Fruit fly (Drosophila melanogaster): Measurements from ENCODE around the gene CG7523.

The CG7523 gene

dm6 chr3R:17682244-17682773 is 11.6 kb upstream of the CG7523 start, which contains the start of the genes alt and CG7655 (continued):
- TF ChIP-seq dati (GFP tag; IDR thresholded peaks at IDR 0.05) = no peak
- no peak for TF ChIP-seq ato (GFP tag; IDR thresholded peaks at IDR 0.05; ENCODE audit: partially characterized antibody)
- TF ChIP-seq CG11560 (tag; IDR thresholded peaks at IDR 0.05) = no peak
- no peak for TF ChIP-seq dmrt99B (tag; optimal IDR thresholded peaks at IDR 0.05)
- peak; percentile 15 for TF ChIP-seq gem (tag; optimal IDR thresholded peaks at IDR 0.05)
- TF ChIP-seq D19B (GFP tag; optimal IDR thresholded peaks at IDR 0.05) = no peak
- TF ChIP-seq E2f2 (GFP tag; IDR thresholded peaks at IDR 0.05) = no peak
- peak; percentile 10 for TF ChIP-seq CG12155 (GFP tag; optimal IDR thresholded peaks at IDR 0.05)
- TF ChIP-seq nom (GFP tag; optimal IDR thresholded peaks at IDR 0.05) = peak; percentile 46
- TF ChIP-seq al (GFP tag; IDR thresholded peaks at IDR 0.05) = no peak
- TF ChIP-seq CG6854 (GFP tag; optimal IDR thresholded peaks at IDR 0.05) = no peak
- no peak for TF ChIP-seq tio (GFP tag; optimal IDR thresholded peaks at IDR 0.05)
- TF ChIP-seq Oaz (GFP tag; IDR thresholded peaks at IDR 0.05) = no peak
- TF ChIP-seq ranshi (GFP tag; IDR thresholded peaks at IDR 0.05) = no peak
- TF ChIP-seq chn (GFP tag; optimal IDR thresholded peaks at IDR 0.05) = no peak
- TF ChIP-seq cas (GFP tag; IDR thresholded peaks at IDR 0.05) = no peak
- no peak for TF ChIP-seq CG12769 (tag; optimal IDR thresholded peaks at IDR 0.05)
- peak; percentile 85 for TF ChIP-seq cg (GFP tag; optimal IDR thresholded peaks at IDR 0.05)
- peak; percentile 31 for TF ChIP-seq Dad (GFP tag; optimal IDR thresholded peaks at IDR 0.05)
- no peak for TF ChIP-seq sisA (GFP tag; IDR thresholded peaks at IDR 0.05)
- TF ChIP-seq E2f1 (GFP tag; IDR thresholded peaks at IDR 0.05) = no peak
- TF ChIP-seq CG12219 (GFP tag; optimal IDR thresholded peaks at IDR 0.05) = no peak
- peak; percentile 27 for TF ChIP-seq caup (GFP tag; optimal IDR thresholded peaks at IDR 0.05; ENCODE audit: severe bottlenecking)
- TF ChIP-seq CG10267 (tag; optimal IDR thresholded peaks at IDR 0.05) = peak; percentile 62
- peak; percentile 6 for TF ChIP-seq dm (GFP tag; optimal IDR thresholded peaks at IDR 0.05)
- peak in 1 of 2 experiments; percentile 8 for TF ChIP-seq Eip74EF (GFP tag; optimal IDR thresholded peaks at IDR 0.05)
- TF ChIP-seq nau (GFP tag; optimal IDR thresholded peaks at IDR 0.05) = no peak
- peak; percentile 22 for TF ChIP-seq mam (GFP tag; optimal IDR thresholded peaks at IDR 0.05)
- no peak for TF ChIP-seq Adf1 (GFP tag; IDR thresholded peaks at IDR 0.05)
- peak; percentile 34 for TF ChIP-seq CoRest (tag; optimal IDR thresholded peaks at IDR 0.05)
- TF ChIP-seq Side (GFP tag; optimal IDR thresholded peaks at IDR 0.05) = peak; percentile 38
- TF ChIP-seq CG10565 (GFP tag; optimal IDR thresholded peaks at IDR 0.05) = no peak
- TF ChIP-seq ind (GFP tag; optimal IDR thresholded peaks at IDR 0.05) = no peak
- no peak for TF ChIP-seq CG8944 (GFP tag; optimal IDR thresholded peaks at IDR 0.05)
- no peak for TF ChIP-seq shn (GFP tag; optimal IDR thresholded peaks at IDR 0.05)
- no peak for TF ChIP-seq Spps (tag; optimal IDR thresholded peaks at IDR 0.05)
- TF ChIP-seq her (GFP tag; optimal IDR thresholded peaks at IDR 0.05) = peak; percentile 58
- TF ChIP-seq gcm2 (GFP tag; optimal IDR thresholded peaks at IDR 0.05) = no peak
- TF ChIP-seq CG15601 (tag; optimal IDR thresholded peaks at IDR 0.05) = peak; percentile 72
- peak in 1 of 3 experiments; percentile 62 for TF ChIP-seq Stat92E (GFP tag; optimal IDR thresholded peaks at IDR 0.05)
- TF ChIP-seq CG18599 (GFP tag; optimal IDR thresholded peaks at IDR 0.05) = no peak
- TF ChIP-seq maf-S (GFP tag; optimal IDR thresholded peaks at IDR 0.05) = no peak
- TF ChIP-seq CG17912 (GFP tag; optimal IDR thresholded peaks at IDR 0.05) = no peak
- TF ChIP-seq tap (tag; optimal IDR thresholded peaks at IDR 0.05) = peak; percentile 14
- no peak for TF ChIP-seq CG12236 (GFP tag; optimal IDR thresholded peaks at IDR 0.05)
- no peak for TF ChIP-seq tll (GFP tag; optimal IDR thresholded peaks at IDR 0.05)
- TF ChIP-seq CG17829 (tag; optimal IDR thresholded peaks at IDR 0.05) = peak; percentile 73
- TF ChIP-seq lab (GFP tag; optimal IDR thresholded peaks at IDR 0.05) = no peak
- TF ChIP-seq Vsx1 (GFP tag; optimal IDR thresholded peaks at IDR 0.05) = peak; percentile 91
- peak; percentile 97 for TF ChIP-seq grn (GFP tag; optimal IDR thresholded peaks at IDR 0.05)
